Worm (Caenorhabditis elegans) whole organism, L4 larva: ENCODE measurements around the gene scl-19.

ENCODE experiments used
- arid-1 ChIP-seq: fragments of 200-800 bp; sonication (Bioruptor generic); conservative IDR thresholded peaks from 2 replicates; pipeline ENCODE4 v1.3.6; 2022; ENCODE audit warnings: missing genetic modification reagents, missing genetic modification characterization, missing compliant biosample characterization
- ceh-62 ChIP-seq: sonication (generic microtip); optimal IDR thresholded peaks from 2 replicates; lab custom pipeline; 2017; ENCODE audit warnings: missing biosample characterization, missing genetic modification characterization
- fkh-10 ChIP-seq: fragments of 150-350 bp; optimal IDR thresholded peaks from 2 replicates; lab custom pipeline; 2014; ENCODE audit warnings: missing biosample characterization, missing genetic modification reagents, missing genetic modification characterization
- hlh-30 ChIP-seq: sonication (generic microtip); optimal IDR thresholded peaks from 2 replicates; lab custom pipeline; 2017; ENCODE audit warnings: antibody characterized with exemption, mild to moderate bottlenecking, missing genetic modification characterization, missing compliant biosample characterization; ENCODE audit not compliant: insufficient read depth

ce11 chrV:18770623-18771022 is 38.8 kb downstream of the scl-19 start, which contains the start of gene clec-255:
- no peak for TF ChIP-seq hlh-30 (tag; lab: Kevin White, UChicago)
- no peak for TF ChIP-seq ceh-62 (tag; lab: Kevin White, UChicago)
- TF ChIP-seq fkh-10 (GFP tag; lab: Kevin White, UChicago): no peak
- no peak for TF ChIP-seq arid-1 (GFP tag; lab: Robert Waterston, UW)
